Worm (Caenorhabditis elegans) whole organism, late embryonic: Measurements from ENCODE around the gene C28D4.7.

Experiments
- C08G9.2 ChIP-seq: sonication (generic microtip); optimal IDR thresholded peaks from 2 replicates; lab custom pipeline; 2016; ENCODE audit warnings: mild to moderate bottlenecking, missing genetic modification characterization, moderate library complexity, missing compliant biosample characterization
- F13H6.1 ChIP-seq: sonication (generic microtip); optimal IDR thresholded peaks from 2 replicates; lab custom pipeline; 2016; ENCODE audit warnings: missing genetic modification characterization, missing compliant biosample characterization
- ceh-30 ChIP-seq: fragments of 150-350 bp; optimal IDR thresholded peaks from 2 replicates; lab custom pipeline; 2014; ENCODE audit warnings: missing biosample characterization, missing genetic modification characterization
- fkh-10 ChIP-seq: fragments of 150-350 bp; optimal IDR thresholded peaks from 2 replicates; lab custom pipeline; 2014; ENCODE audit warnings: missing biosample characterization, missing genetic modification reagents, missing genetic modification characterization
- mec-3 ChIP-seq: sonication (generic microtip); optimal IDR thresholded peaks from 2 replicates; lab custom pipeline; 2016; ENCODE audit warnings: borderline replicate concordance, missing genetic modification characterization, missing compliant biosample characterization
- nhr-11 ChIP-seq: fragments of 150-350 bp; optimal IDR thresholded peaks from 2 replicates; lab custom pipeline; 2014; ENCODE audit warnings: missing biosample characterization, missing genetic modification characterization
- pha-4 ChIP-seq: fragments of 150-350 bp; optimal IDR thresholded peaks from 2 replicates; lab custom pipeline; 2018; ENCODE audit warnings: missing biosample characterization, missing genetic modification reagents, missing genetic modification characterization
- rnt-1 ChIP-seq: sonication (generic microtip); optimal IDR thresholded peaks from 2 replicates; lab custom pipeline; 2016; ENCODE audit warnings: missing genetic modification characterization, missing compliant biosample characterization
- sdc-2 ChIP-seq: sonication (generic microtip); optimal IDR thresholded peaks from 2 replicates; lab custom pipeline; 2016; ENCODE audit warnings: missing genotype, missing genetic modification characterization, missing compliant biosample characterization
- unc-3 ChIP-seq, 2 experiments: fragments of 200-800 bp in 1 of 2; sonication (Bioruptor generic) in 1 of 2; sonication (generic microtip) in 1 of 2; conservative IDR thresholded peaks in 1 of 2; optimal IDR thresholded peaks in 1 of 2; 2 replicates each; pipeline versions ENCODE4 v1.3.6 to Lab custom; 2016 to 2022; ENCODE audit warnings: missing compliant biosample characterization in 2 of 2, missing genetic modification characterization in 2 of 2, missing genetic modification reagents in 1 of 2

- TF ChIP-seq sdc-2 (tag; lab: Kevin White, UChicago), result no peak
- no peak for TF ChIP-seq mec-3 (tag; lab: Kevin White, UChicago)
- no peak for TF ChIP-seq fkh-10 (GFP tag; lab: Kevin White, UChicago)
- no peak for TF ChIP-seq F13H6.1 (tag; lab: Kevin White, UChicago)
- TF ChIP-seq nhr-11 (tag; lab: Kevin White, UChicago), result no peak
- TF ChIP-seq pha-4 (tag; lab: Kevin White, UChicago), result no peak
- TF ChIP-seq rnt-1 (tag; lab: Kevin White, UChicago), result no peak
- TF ChIP-seq unc-3 (GFP tag; conservative IDR thresholded peaks at IDR 0.05; lab: Robert Waterston, UW), result no peak
- TF ChIP-seq unc-3 (tag; optimal IDR thresholded peaks at IDR 0.05; lab: Kevin White, UChicago), result no peak
- TF ChIP-seq ceh-30 (tag; lab: Kevin White, UChicago), result no peak
- no peak for TF ChIP-seq C08G9.2 (tag; lab: Kevin White, UChicago)
Measured at ce11 chrIV:9692874-9693273, 50.1 kb downstream of the C28D4.7 start, which contains the start of gene twk-9.
